Fruit fly (Drosophila melanogaster): ENCODE results near the gene CG4281.
A peak's percentile ranks its signal among the peaks of the same experiment; 100 is the strongest.

The CG4281 gene

DNA sequence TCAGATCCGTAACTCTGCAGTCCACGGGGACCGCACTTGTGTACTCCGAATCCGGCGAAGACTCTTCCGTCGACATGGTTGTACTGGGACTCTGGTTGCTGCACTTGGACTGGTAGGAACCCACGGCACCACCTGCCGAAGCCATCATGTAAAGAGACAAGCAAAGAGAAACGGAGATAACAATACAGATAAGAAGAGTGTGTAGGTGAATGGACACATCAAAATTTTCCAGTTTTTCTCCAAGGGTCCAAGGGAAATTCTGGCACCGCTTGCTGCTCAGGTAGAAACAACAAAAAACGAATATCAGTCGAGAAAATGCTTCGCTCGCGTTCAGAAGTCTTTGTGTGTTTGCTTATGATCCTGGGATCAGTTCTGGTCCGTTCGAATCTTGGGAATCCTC lies 3.4 kb upstream of the CG4281 start, which contains the start of gene CG4194:
TSS of gene CG4194 (plus strand) at position 301 of the 400 bp plus-strand sequence.
- TF ChIP-seq Aef1 (GFP tag; IDR thresholded peaks at IDR 0.05) (no peak), CG3163 (GFP tag; optimal IDR thresholded peaks at IDR 0.05) (peak; percentile 50), ac (GFP tag; optimal IDR thresholded peaks at IDR 0.05) (peak; percentile 8)

DNA sequence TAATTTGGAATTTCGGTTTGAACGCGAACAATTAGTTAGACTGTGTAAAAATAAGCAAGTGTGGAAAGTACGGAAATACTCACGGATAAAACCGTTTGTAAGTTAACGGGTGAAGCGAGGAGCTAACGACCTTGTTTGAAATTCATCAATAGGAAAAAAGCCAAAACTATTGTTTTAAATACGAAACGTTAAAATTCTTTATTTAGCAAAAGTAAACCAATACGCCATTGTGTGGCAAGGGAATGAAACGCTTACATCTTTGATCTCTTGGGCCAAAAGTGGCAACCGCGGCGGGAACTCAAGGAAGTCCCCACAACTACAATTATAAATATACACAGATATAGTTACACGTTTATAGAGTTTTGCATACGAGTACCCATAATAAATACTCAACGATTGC lies 1.3 kb upstream of the CG4281 start, which contains the start of gene CG14054:
TSS of gene CG14054 (minus strand) at position 101 of the 400 bp plus-strand sequence.
- TF ChIP-seq sens (GFP tag) (peak; percentile 24), trem (tag; optimal IDR thresholded peaks at IDR 0.05) (no peak), toy (GFP tag; IDR thresholded peaks at IDR 0.05) (no peak)

- 0 out of 2 replicates have a peak, but pooled peaks have one; percentile 41 for TF ChIP-seq crol (GFP tag; IDR thresholded peaks at IDR 0.05)
- peak; percentile 25 for TF ChIP-seq pzg (GFP tag; optimal IDR thresholded peaks at IDR 0.05)
- TF ChIP-seq Ravus (GFP tag; IDR thresholded peaks at IDR 0.05): no peak
- peak; percentile 17; the same call in 1 of the 2 replicates for TF ChIP-seq CG32532 (GFP tag; IDR thresholded peaks at IDR 0.05)
- peak; percentile 66 for TF ChIP-seq E2f2 (GFP tag; IDR thresholded peaks at IDR 0.05)
- TF ChIP-seq CG10274 (GFP tag; optimal IDR thresholded peaks at IDR 0.05): no peak
- peak; percentile 48 for TF ChIP-seq Dp (GFP tag; optimal IDR thresholded peaks at IDR 0.05)
- TF ChIP-seq gsb-n (tag; optimal IDR thresholded peaks at IDR 0.05): no peak
- TF ChIP-seq ewg (GFP tag; optimal IDR thresholded peaks at IDR 0.05): peak; percentile 88
- peak; percentile 63 for TF ChIP-seq Med (GFP tag)
- TF ChIP-seq Deaf1 (tag; optimal IDR thresholded peaks at IDR 0.05): peak; percentile 18
- no peak for TF ChIP-seq repo (GFP tag; optimal IDR thresholded peaks at IDR 0.05)
- 0 out of 3 replicates have a peak, but pooled peaks have one; percentile 19 for TF ChIP-seq sr (GFP tag; IDR thresholded peaks at IDR 0.05)
Observed at dm6 chrX:2061849-2062248, 3.1 kb downstream of the CG4281 start, which contains the start of gene Sik2. Gene Sik2 (minus strand): TSS chrX:2061915.

dm6 chrX:2061119-2061518 lies 3.8 kb downstream of the CG4281 start:
- TF ChIP-seq zfh2 (GFP tag; optimal IDR thresholded peaks at IDR 0.05): no peak
- TF ChIP-seq Doc3 (GFP tag; IDR thresholded peaks at IDR 0.05; ENCODE audit: partially characterized antibody): no peak
- peak; percentile 88 for TF ChIP-seq phol (tag; optimal IDR thresholded peaks at IDR 0.05)
- TF ChIP-seq chinmo (GFP tag; IDR thresholded peaks at IDR 0.05; ENCODE audit: partially characterized antibody): 0 out of 4 replicates have a peak, but pooled peaks have one; percentile 46
- peak; percentile 24 for TF ChIP-seq CG9817 (tag; optimal IDR thresholded peaks at IDR 0.05)
- TF ChIP-seq CG12236 (GFP tag; optimal IDR thresholded peaks at IDR 0.05): peak; percentile 20
- no peak for TF ChIP-seq CG14441 (GFP tag; IDR thresholded peaks at IDR 0.05)
- TF ChIP-seq lab (GFP tag; optimal IDR thresholded peaks at IDR 0.05): peak; percentile 35
- peak; percentile 65 for TF ChIP-seq CG2678 (tag; optimal IDR thresholded peaks at IDR 0.05)
- peak; percentile 57 for TF ChIP-seq odd (GFP tag; optimal IDR thresholded peaks at IDR 0.05)
- peak; percentile 34 for TF ChIP-seq CG18619 (GFP tag; optimal IDR thresholded peaks at IDR 0.05)
- TF ChIP-seq CG14014 (GFP tag; IDR thresholded peaks at IDR 0.05): no peak
- TF ChIP-seq CG14710 (tag; optimal IDR thresholded peaks at IDR 0.05): peak; percentile 55
- peak; percentile 47 for TF ChIP-seq CG12104 (GFP tag; optimal IDR thresholded peaks at IDR 0.05)
- TF ChIP-seq wek (GFP tag; optimal IDR thresholded peaks at IDR 0.05): peak; percentile 50
- TF ChIP-seq CG13123 (GFP tag; optimal IDR thresholded peaks at IDR 0.05): no peak
- TF ChIP-seq Dbx (GFP tag; IDR thresholded peaks at IDR 0.05): no peak
- peak; percentile 50 for TF ChIP-seq CG15269 (tag; optimal IDR thresholded peaks at IDR 0.05)
- peak; percentile 65 for TF ChIP-seq CG17385 (GFP tag; optimal IDR thresholded peaks at IDR 0.05)
- TF ChIP-seq Mrtf (GFP tag; IDR thresholded peaks at IDR 0.05): 0 out of 3 replicates have a peak, but pooled peaks have one; percentile 17
- peak; percentile 19 for TF ChIP-seq CG10147 (GFP tag; optimal IDR thresholded peaks at IDR 0.05)
- peak; percentile 61 for TF ChIP-seq Fer1 (GFP tag; optimal IDR thresholded peaks at IDR 0.05)
- no peak for TF ChIP-seq CG4282 (GFP tag; optimal IDR thresholded peaks at IDR 0.05)
- no peak for TF ChIP-seq Vsx1 (GFP tag; optimal IDR thresholded peaks at IDR 0.05)
- no peak for TF ChIP-seq fu2 (GFP tag; optimal IDR thresholded peaks at IDR 0.05)
- peak in 1 of 2 experiments; percentile 0 for TF ChIP-seq insv (GFP tag; optimal IDR thresholded peaks at IDR 0.05)
- no peak for TF ChIP-seq CG1024 (GFP tag; IDR thresholded peaks at IDR 0.05)
